Worm (Caenorhabditis elegans): ENCODE results near the gene C29E4.12.
A peak's percentile ranks its signal among the peaks of the same experiment; 100 is the strongest.

The C29E4.12 gene

ce11 chrIII:7953208-7953607, 12.3 kb downstream of the C29E4.12 start, which contains the start of gene let-754:
Gene let-754 (minus strand): TSS chrIII:7953308.
- TF ChIP-seq lsl-1 (GFP tag; optimal IDR thresholded peaks at IDR 0.05) (no peak), let-526 (GFP tag; IDR thresholded peaks at IDR 0.05) (no peak), ztf-3 (GFP tag; optimal IDR thresholded peaks at IDR 0.05) (no peak), bed-2 (GFP tag; IDR thresholded peaks at IDR 0.05) (no peak), attf-3 (GFP tag; conservative IDR thresholded peaks at IDR 0.05) (no peak), fkh-3 (tag; optimal IDR thresholded peaks at IDR 0.05) (no peak), Y53G8AR.9 (GFP tag; conservative IDR thresholded peaks at IDR 0.05) (no peak), madf-8 (GFP tag; conservative IDR thresholded peaks at IDR 0.05) (no peak), F10E7.11 (tag; optimal IDR thresholded peaks at IDR 0.05) (no peak), rec-8 (tag; optimal IDR thresholded peaks at IDR 0.05) (no peak), lin-35 (GFP tag; optimal IDR thresholded peaks at IDR 0.05) (no peak), Y53F4B.3 (GFP tag; IDR thresholded peaks at IDR 0.05) (no peak), ztf-25 (GFP tag; IDR thresholded peaks at IDR 0.05) (no peak), mel-28 (tag; optimal IDR thresholded peaks at IDR 0.05; ENCODE audit: borderline replicate concordance) (no peak)

DNA sequence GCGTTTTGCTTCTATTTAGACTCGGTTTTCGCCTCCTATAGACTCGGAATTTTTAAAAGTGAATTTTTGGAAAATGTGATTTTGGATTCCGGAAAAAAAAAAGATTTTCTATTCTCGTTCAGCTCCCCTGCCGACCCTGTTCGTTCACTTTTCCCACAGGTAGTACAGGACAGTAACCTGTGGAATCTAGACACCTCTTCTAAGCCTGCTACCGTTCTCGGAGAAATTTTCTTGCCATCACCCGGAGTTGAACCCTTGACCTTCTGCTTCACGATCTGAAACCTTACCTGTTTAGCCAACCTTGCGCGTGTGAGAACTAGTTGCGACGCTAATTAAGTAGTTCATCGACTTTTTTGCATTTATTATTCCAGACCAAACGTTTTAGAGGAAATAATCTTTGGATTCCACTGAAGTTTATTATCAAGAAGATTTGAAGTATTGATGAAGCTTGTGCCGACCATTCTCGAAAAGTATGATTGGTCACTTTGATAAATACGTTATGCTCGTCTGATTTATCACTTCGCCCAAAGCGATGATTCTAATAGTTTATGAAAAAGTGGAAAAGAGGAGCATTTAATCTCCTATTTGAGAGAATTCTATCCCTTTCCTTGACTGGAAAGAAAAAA, 12.8 kb downstream of the C29E4.12 start:
- TF ChIP-seq hmg-20 (GFP tag; IDR thresholded peaks at IDR 0.05), result peak; percentile 26; the same call in 1 of the 2 replicates
- TF ChIP-seq hsf-1 (GFP tag; IDR thresholded peaks at IDR 0.05), result peak; percentile 75
- peak; percentile 86 for TF ChIP-seq lin-26 (GFP tag; IDR thresholded peaks at IDR 0.05)
- TF ChIP-seq pbrm-1 (GFP tag; IDR thresholded peaks at IDR 0.05), result peak; percentile 57; the same call in 1 of the 2 replicates
- peak; percentile 71 for TF ChIP-seq tbp1 (GFP tag; optimal IDR thresholded peaks at IDR 0.05)
- peak; percentile 54; the same call in 1 of the 2 replicates for TF ChIP-seq Y95B8A.8 (GFP tag; IDR thresholded peaks at IDR 0.05)
- TF ChIP-seq egrh-3 (GFP tag; IDR thresholded peaks at IDR 0.05), result peak; percentile 30; the same call in 1 of the 2 replicates
- peak; percentile 62; the same call in 1 of the 2 replicates for TF ChIP-seq ekl-4 (GFP tag; IDR thresholded peaks at IDR 0.05)
- 0 out of 2 replicates have a peak, but pooled peaks have one; percentile 26 for TF ChIP-seq aptf-2 (GFP tag; conservative IDR thresholded peaks at IDR 0.05)
- TF ChIP-seq B0261.1 (tag; optimal IDR thresholded peaks at IDR 0.05), result peak; percentile 49
- TF ChIP-seq aptf-3 (GFP tag; IDR thresholded peaks at IDR 0.05), result peak; percentile 84; the same call in 1 of the 2 replicates
- peak; percentile 47; the same call in 1 of the 2 replicates for TF ChIP-seq attf-3 (GFP tag; conservative IDR thresholded peaks at IDR 0.05)
- peak; percentile 73 for TF ChIP-seq attf-6 (GFP tag; IDR thresholded peaks at IDR 0.05)
- TF ChIP-seq F39B2.1 (GFP tag; IDR thresholded peaks at IDR 0.05), result 0 out of 2 replicates have a peak, but pooled peaks have one; percentile 63
- 0 out of 2 replicates have a peak, but pooled peaks have one; percentile 85 for TF ChIP-seq ceh-58 (GFP tag; IDR thresholded peaks at IDR 0.05)
- peak; percentile 58 for TF ChIP-seq rcor-1 (GFP tag; IDR thresholded peaks at IDR 0.05)
- 0 out of 2 replicates have a peak, but pooled peaks have one; percentile 42 for TF ChIP-seq ztf-25 (GFP tag; IDR thresholded peaks at IDR 0.05)
- peak; percentile 91 for TF ChIP-seq egl-44 (GFP tag; IDR thresholded peaks at IDR 0.05)
- TF ChIP-seq Y56A3A.18 (GFP tag; IDR thresholded peaks at IDR 0.05), result peak; percentile 54; the same call in 1 of the 2 replicates
- TF ChIP-seq F37B4.10 (GFP tag; IDR thresholded peaks at IDR 0.05), result 0 out of 2 replicates have a peak, but pooled peaks have one; percentile 78
- peak; percentile 42; the same call in 1 of the 2 replicates for TF ChIP-seq mcd-1 (GFP tag; IDR thresholded peaks at IDR 0.05)
- TF ChIP-seq F33H1.4 (GFP tag; IDR thresholded peaks at IDR 0.05), result peak; percentile 63
- TF ChIP-seq C17E4.6 (GFP tag; IDR thresholded peaks at IDR 0.05), result peak; percentile 61; the same call in 1 of the 2 replicates
- peak; percentile 39 for TF ChIP-seq hmg-1.2 (GFP tag; IDR thresholded peaks at IDR 0.05)
- peak; percentile 54; the same call in 1 of the 2 replicates for TF ChIP-seq madf-3 (GFP tag; IDR thresholded peaks at IDR 0.05)
- TF ChIP-seq madf-8 (GFP tag; conservative IDR thresholded peaks at IDR 0.05), result 0 out of 2 replicates have a peak, but pooled peaks have one; percentile 9
- TF ChIP-seq ceh-100 (GFP tag; IDR thresholded peaks at IDR 0.05), result 0 out of 2 replicates have a peak, but pooled peaks have one; percentile 12
- peak; percentile 63; the same call in 1 of the 2 replicates for TF ChIP-seq Y79H2A.3 (GFP tag; conservative IDR thresholded peaks at IDR 0.05)
- TF ChIP-seq rpc-1 (optimal IDR thresholded peaks at IDR 0.05), result peak; percentile 2
- TF ChIP-seq rpc-1 (tag; optimal IDR thresholded peaks at IDR 0.05), result peak; percentile 59
- TF ChIP-seq cebp-2 (GFP tag; IDR thresholded peaks at IDR 0.05), result 0 out of 2 replicates have a peak, but pooled peaks have one; percentile 49
- peak; percentile 87 for TF ChIP-seq D2030.7 (GFP tag; IDR thresholded peaks at IDR 0.05)
- TF ChIP-seq madf-6 (GFP tag; IDR thresholded peaks at IDR 0.05), result peak; percentile 71

All from whole organism, young adult.